Worm (Caenorhabditis elegans): Measurements from ENCODE around the gene R07E3.7.

Gene R07E3.7

ce11 chrX:10394238-10394637 is 38.7 kb upstream of the R07E3.7 start (continued):
- TF ChIP-seq hlh-13 (GFP tag; optimal IDR thresholded peaks at IDR 0.05) (no peak), ceh-31 (tag; optimal IDR thresholded peaks at IDR 0.05) (no peak), lim-6 (tag; optimal IDR thresholded peaks at IDR 0.05) (no peak), ceh-45 (GFP tag; IDR thresholded peaks at IDR 0.05) (no peak), ceh-14 (tag; optimal IDR thresholded peaks at IDR 0.05) (no peak), ets-4 (tag; optimal IDR thresholded peaks at IDR 0.05) (no peak), C38D4.7 (GFP tag; optimal IDR thresholded peaks at IDR 0.05) (peak; percentile 30), ztf-16 (tag; optimal IDR thresholded peaks at IDR 0.05) (no peak), dmd-4 (tag; optimal IDR thresholded peaks at IDR 0.05; ENCODE audit: borderline replicate concordance) (no peak), hlh-8 (tag; optimal IDR thresholded peaks at IDR 0.05) (no peak), sox-2 (GFP tag; IDR thresholded peaks at IDR 0.05) (no peak), unc-55 (GFP tag; optimal IDR thresholded peaks at IDR 0.05) (peak; percentile 60), hlh-6 (tag; optimal IDR thresholded peaks at IDR 0.05) (no peak), npax-4 (tag; optimal IDR thresholded peaks at IDR 0.05) (no peak)

- TF ChIP-seq elt-2 (tag; optimal IDR thresholded peaks at IDR 0.05) = no peak
- no peak for TF ChIP-seq ceh-48 (tag; optimal IDR thresholded peaks at IDR 0.05)
- TF ChIP-seq odd-2 (tag; optimal IDR thresholded peaks at IDR 0.05) = no peak
- no peak for TF ChIP-seq fax-1 (tag; optimal IDR thresholded peaks at IDR 0.05)
- no peak for TF ChIP-seq pat-9 (tag; optimal IDR thresholded peaks at IDR 0.05)
- no peak for TF ChIP-seq eyg-1 (tag; optimal IDR thresholded peaks at IDR 0.05)
- no peak for TF ChIP-seq hlh-15 (tag; optimal IDR thresholded peaks at IDR 0.05)
- TF ChIP-seq ceh-2 (tag; optimal IDR thresholded peaks at IDR 0.05) = no peak
- TF ChIP-seq pros-1 (tag; optimal IDR thresholded peaks at IDR 0.05) = no peak
- TF ChIP-seq tbx-7 (tag; optimal IDR thresholded peaks at IDR 0.05) = no peak
Measured at ce11 chrX:10393362-10393761, 37.8 kb upstream of the R07E3.7 start.

ce11 chrX:10392792-10393191 is 37.2 kb upstream of the R07E3.7 start:
- no peak for TF ChIP-seq hlh-8 (tag; optimal IDR thresholded peaks at IDR 0.05)
- TF ChIP-seq unc-42 (tag; optimal IDR thresholded peaks at IDR 0.05) = peak; percentile 52

ce11 chrX:10391174-10391573 is 35.6 kb upstream of the R07E3.7 start:
- no peak for TF ChIP-seq ets-4 (tag; optimal IDR thresholded peaks at IDR 0.05)
- TF ChIP-seq ceh-24 (tag; optimal IDR thresholded peaks at IDR 0.05) = no peak
- TF ChIP-seq pat-9 (tag; optimal IDR thresholded peaks at IDR 0.05) = no peak
- no peak for TF ChIP-seq ttx-3 (tag; optimal IDR thresholded peaks at IDR 0.05)
- TF ChIP-seq ama-1 (optimal IDR thresholded peaks at IDR 0.05) = no peak
- TF ChIP-seq T23F11.4 (GFP tag; optimal IDR thresholded peaks at IDR 0.05) = no peak
- no peak for TF ChIP-seq npax-4 (tag; optimal IDR thresholded peaks at IDR 0.05)
- TF ChIP-seq dmd-4 (tag; optimal IDR thresholded peaks at IDR 0.05; ENCODE audit: borderline replicate concordance) = no peak
- no peak for TF ChIP-seq pax-1 (tag; optimal IDR thresholded peaks at IDR 0.05)
- no peak for TF ChIP-seq lin-11 (tag; optimal IDR thresholded peaks at IDR 0.05)
- TF ChIP-seq fax-1 (tag; optimal IDR thresholded peaks at IDR 0.05) = no peak
- no peak for TF ChIP-seq hlh-13 (GFP tag; optimal IDR thresholded peaks at IDR 0.05)
- no peak for TF ChIP-seq ceh-14 (tag; optimal IDR thresholded peaks at IDR 0.05)
- no peak for TF ChIP-seq ceh-22 (tag; optimal IDR thresholded peaks at IDR 0.05)
- no peak for TF ChIP-seq zip-5 (tag; optimal IDR thresholded peaks at IDR 0.05)
- no peak for TF ChIP-seq F13H6.1 (tag; optimal IDR thresholded peaks at IDR 0.05)
- peak; percentile 31 for TF ChIP-seq tbx-2 (tag; optimal IDR thresholded peaks at IDR 0.05)
- TF ChIP-seq hlh-6 (tag; optimal IDR thresholded peaks at IDR 0.05) = no peak
- TF ChIP-seq sdc-2 (tag; optimal IDR thresholded peaks at IDR 0.05) = peak; percentile 14
- TF ChIP-seq gmeb-2 (tag; optimal IDR thresholded peaks at IDR 0.05) = no peak
- peak; percentile 10 for TF ChIP-seq unc-55 (GFP tag; optimal IDR thresholded peaks at IDR 0.05)
- TF ChIP-seq syd-9 (tag; optimal IDR thresholded peaks at IDR 0.05) = no peak
- TF ChIP-seq tbx-7 (tag; optimal IDR thresholded peaks at IDR 0.05) = no peak
- no peak for TF ChIP-seq pqm-1 (tag; optimal IDR thresholded peaks at IDR 0.05)
- TF ChIP-seq ceh-18 (tag; optimal IDR thresholded peaks at IDR 0.05) = no peak
- TF ChIP-seq nfya-1 (tag; optimal IDR thresholded peaks at IDR 0.05) = peak; percentile 34
- no peak for TF ChIP-seq rnt-1 (tag; optimal IDR thresholded peaks at IDR 0.05)
